Worm (Caenorhabditis elegans) whole organism, L1 larva: Measurements from ENCODE around the gene F49C12.6.

ENCODE experiments used
- C16A3.4 ChIP-seq: fragments of 150-350 bp; optimal IDR thresholded peaks from 2 replicates; lab custom pipeline; 2014; ENCODE audit warnings: missing biosample characterization, missing genetic modification characterization
- C34B4.2 ChIP-seq: sonication (generic microtip); optimal IDR thresholded peaks from 2 replicates; lab custom pipeline; 2017; ENCODE audit warnings: mild to moderate bottlenecking, missing genetic modification characterization, missing compliant biosample characterization
- F16B12.6 ChIP-seq: fragments of 150-350 bp; optimal IDR thresholded peaks from 2 replicates; lab custom pipeline; 2014; ENCODE audit warnings: missing biosample characterization, missing genetic modification characterization
- Y116A8C.19 ChIP-seq: sonication (generic microtip); optimal IDR thresholded peaks from 2 replicates; lab custom pipeline; 2016; ENCODE audit warnings: missing compliant biosample characterization, missing genetic modification characterization, borderline replicate concordance
- aly-2 ChIP-seq: fragments of 150-350 bp; optimal IDR thresholded peaks from 2 replicates; lab custom pipeline; 2014; ENCODE audit warnings: missing biosample characterization, missing genetic modification characterization
- ama-1 ChIP-seq: fragments of 150-350 bp; optimal IDR thresholded peaks from 2 replicates; lab custom pipeline; 2014
- blmp-1 ChIP-seq: fragments of 150-350 bp; optimal IDR thresholded peaks from 2 replicates; lab custom pipeline; 2014; ENCODE audit warnings: missing biosample characterization, missing genetic modification characterization
- ceh-88 ChIP-seq: fragments of 200-800 bp; sonication (Bioruptor generic); IDR thresholded peaks from 2 replicates; pipeline ENCODE4 v1.3.6; 2022; ENCODE audit warnings: missing genetic modification characterization, missing compliant biosample characterization
- ceh-90 ChIP-seq: sonication (generic microtip); optimal IDR thresholded peaks from 2 replicates; lab custom pipeline; 2016; ENCODE audit warnings: missing genetic modification characterization, missing compliant biosample characterization
- ces-1 ChIP-seq: fragments of 150-350 bp; optimal IDR thresholded peaks from 2 replicates; lab custom pipeline; 2014; ENCODE audit warnings: missing biosample characterization, missing genetic modification reagents, missing genetic modification characterization
- dpl-1 ChIP-seq, 3 experiments: fragments of 150-350 bp in 2 of 3; sonication (generic microtip) in 1 of 3; optimal IDR thresholded peaks; 2 replicates each; lab custom pipeline; 2014 to 2017; ENCODE audit warnings: missing biosample characterization in 3 of 3, missing genetic modification characterization in 3 of 3, missing genetic modification reagents in 3 of 3
- egl-13 ChIP-seq: sonication (generic microtip); optimal IDR thresholded peaks from 2 replicates; lab custom pipeline; 2016; ENCODE audit warnings: missing genotype, missing genetic modification reagents, missing genetic modification characterization, missing compliant biosample characterization
- egl-27 ChIP-seq, 2 experiments: fragments of 150-350 bp in 1 of 2; sonication (generic microtip); optimal IDR thresholded peaks; 3 replicates each; lab custom pipeline; 2017 to 2018; ENCODE audit warnings: missing biosample characterization in 2 of 2, missing genetic modification characterization in 2 of 2, missing genetic modification reagents in 2 of 2
- elt-2 ChIP-seq: sonication (generic microtip); optimal IDR thresholded peaks from 2 replicates; lab custom pipeline; 2016; ENCODE audit warnings: missing genetic modification characterization, mild to moderate bottlenecking, inconsistent platforms, missing compliant biosample characterization, missing genetic modification reagents
- fkh-8 ChIP-seq: sonication (generic microtip); optimal IDR thresholded peaks from 2 replicates; lab custom pipeline; 2016; ENCODE audit warnings: mild to moderate bottlenecking, missing genetic modification characterization, missing compliant biosample characterization
- fos-1 ChIP-seq: fragments of 150-350 bp; optimal IDR thresholded peaks from 2 replicates; lab custom pipeline; 2014; ENCODE audit warnings: missing biosample characterization, missing genetic modification characterization
- grh-1 ChIP-seq: fragments of 200-800 bp; sonication (Bioruptor generic); IDR thresholded peaks from 2 replicates; pipeline ENCODE4 v1.3.6; 2022; ENCODE audit warnings: missing genetic modification reagents, missing genetic modification characterization, missing compliant biosample characterization
- hlh-4 ChIP-seq: sonication (generic microtip); optimal IDR thresholded peaks from 2 replicates; lab custom pipeline; 2016; ENCODE audit warnings: mild to moderate bottlenecking, missing genetic modification characterization, missing compliant biosample characterization
- hpl-2 ChIP-seq: fragments of 150-350 bp; optimal IDR thresholded peaks from 2 replicates; lab custom pipeline; 2014; ENCODE audit warnings: missing biosample characterization, missing genetic modification reagents, missing genetic modification characterization
- isw-1 ChIP-seq: fragments of 200-800 bp; sonication (Bioruptor generic); IDR thresholded peaks from 2 replicates; pipeline ENCODE4 v1.3.6; 2022; ENCODE audit warnings: missing genetic modification characterization, missing compliant biosample characterization
- jun-1 ChIP-seq: fragments of 150-350 bp; optimal IDR thresholded peaks from 2 replicates; lab custom pipeline; 2014; ENCODE audit warnings: missing biosample characterization, missing genetic modification reagents, missing genetic modification characterization
- lin-14 ChIP-seq: fragments of 200-800 bp; sonication (Bioruptor generic); optimal IDR thresholded peaks from 2 replicates; lab custom pipeline; 2018; ENCODE audit warnings: mild to moderate bottlenecking, missing genetic modification characterization, moderate library complexity, missing compliant biosample characterization
- lin-15B ChIP-seq: fragments of 150-350 bp; sonication (generic microtip); optimal IDR thresholded peaks from 3 replicates; lab custom pipeline; 2014; ENCODE audit warnings: missing biosample characterization, missing genetic modification characterization
- lin-35 ChIP-seq, 2 experiments: fragments of 150-350 bp; optimal IDR thresholded peaks; 2 replicates each; lab custom pipeline; 2014; ENCODE audit warnings: missing biosample characterization in 2 of 2, missing genetic modification characterization in 2 of 2, missing genetic modification reagents in 2 of 2
- lin-39 ChIP-seq: fragments of 150-350 bp; optimal IDR thresholded peaks from 2 replicates; lab custom pipeline; 2014; ENCODE audit warnings: missing biosample characterization, missing genetic modification reagents, missing genetic modification characterization
- lsy-2 ChIP-seq, 2 experiments: fragments of 150-350 bp; optimal IDR thresholded peaks; 2 replicates each; lab custom pipeline; 2014; ENCODE audit warnings: missing biosample characterization in 2 of 2, missing genetic modification characterization in 2 of 2
- mdl-1 ChIP-seq, 2 experiments: fragments of 150-350 bp; optimal IDR thresholded peaks; 2 replicates each; lab custom pipeline; 2014 to 2017; ENCODE audit warnings: missing biosample characterization in 2 of 2, missing genetic modification characterization in 2 of 2, inconsistent platforms in 1 of 2
- mef-2 ChIP-seq: fragments of 150-350 bp; optimal IDR thresholded peaks from 2 replicates; lab custom pipeline; 2014; ENCODE audit warnings: missing biosample characterization, missing genetic modification characterization
- nhr-11 ChIP-seq: fragments of 150-350 bp; optimal IDR thresholded peaks from 2 replicates; lab custom pipeline; 2014; ENCODE audit warnings: missing biosample characterization, missing genetic modification characterization
- nhr-12 ChIP-seq: sonication (generic microtip); optimal IDR thresholded peaks from 2 replicates; lab custom pipeline; 2017; ENCODE audit warnings: missing biosample characterization, missing genetic modification characterization
- nhr-19 ChIP-seq: fragments of 200-800 bp; sonication (Bioruptor generic); conservative IDR thresholded peaks from 2 replicates; pipeline ENCODE4 v1.3.6; 2022; ENCODE audit warnings: missing genetic modification characterization, missing compliant biosample characterization
- nhr-237 ChIP-seq: fragments of 150-350 bp; optimal IDR thresholded peaks from 2 replicates; lab custom pipeline; 2014; ENCODE audit warnings: missing biosample characterization, missing genetic modification characterization
- nhr-76 ChIP-seq: sonication (generic microtip); optimal IDR thresholded peaks from 2 replicates; lab custom pipeline; 2017; ENCODE audit warnings: missing biosample characterization, missing genetic modification characterization
- nhr-77 ChIP-seq: fragments of 150-350 bp; optimal IDR thresholded peaks from 2 replicates; lab custom pipeline; 2014; ENCODE audit warnings: missing biosample characterization, missing genetic modification characterization
- nhr-84 ChIP-seq: sonication (generic microtip); optimal IDR thresholded peaks from 2 replicates; lab custom pipeline; 2017; ENCODE audit warnings: missing biosample characterization, missing genetic modification characterization
- nhr-90 ChIP-seq: sonication (generic microtip); optimal IDR thresholded peaks from 2 replicates; lab custom pipeline; 2016; ENCODE audit warnings: mild to moderate bottlenecking, missing genetic modification characterization, missing compliant biosample characterization; ENCODE audit not compliant: poor library complexity
- pag-3 ChIP-seq: sonication (generic microtip); optimal IDR thresholded peaks from 2 replicates; lab custom pipeline; 2017; ENCODE audit warnings: missing genetic modification characterization, mild to moderate bottlenecking, missing compliant biosample characterization, antibody characterized with exemption, borderline replicate concordance; ENCODE audit not compliant: insufficient read depth
- pax-3 ChIP-seq: fragments of 200-800 bp; sonication (Bioruptor generic); optimal IDR thresholded peaks from 2 replicates; lab custom pipeline; 2018; ENCODE audit warnings: mild to moderate bottlenecking, missing genetic modification characterization, moderate library complexity, missing compliant biosample characterization
- pqm-1 ChIP-seq: sonication (generic microtip); optimal IDR thresholded peaks from 3 replicates; lab custom pipeline; 2017; ENCODE audit warnings: missing biosample characterization, missing genetic modification characterization
- rnt-1 ChIP-seq: sonication (generic microtip); optimal IDR thresholded peaks from 2 replicates; lab custom pipeline; 2016; ENCODE audit warnings: mild to moderate bottlenecking, missing genetic modification characterization, moderate library complexity, missing compliant biosample characterization
- snpc-4 ChIP-seq: fragments of 150-350 bp; optimal IDR thresholded peaks from 2 replicates; lab custom pipeline; 2014; ENCODE audit warnings: missing biosample characterization, missing genetic modification characterization
- snu-23 ChIP-seq: sonication (generic microtip); optimal IDR thresholded peaks from 2 replicates; lab custom pipeline; 2016; ENCODE audit warnings: missing genetic modification characterization, missing compliant biosample characterization
- tbx-2 ChIP-seq: sonication (generic microtip); optimal IDR thresholded peaks from 2 replicates; lab custom pipeline; 2016; ENCODE audit warnings: missing genetic modification characterization, missing compliant biosample characterization
- unc-130 ChIP-seq: fragments of 150-350 bp; optimal IDR thresholded peaks from 2 replicates; lab custom pipeline; 2017; ENCODE audit warnings: missing biosample characterization, missing genetic modification characterization, inconsistent platforms
- unc-62 ChIP-seq: fragments of 150-350 bp; optimal IDR thresholded peaks from 2 replicates; lab custom pipeline; 2014; ENCODE audit warnings: missing biosample characterization, missing genetic modification reagents, missing genetic modification characterization
- unc-86 ChIP-seq: sonication (generic microtip); optimal IDR thresholded peaks from 2 replicates; lab custom pipeline; 2016; ENCODE audit warnings: missing genetic modification characterization, missing compliant biosample characterization
- zag-1 ChIP-seq: fragments of 150-350 bp; optimal IDR thresholded peaks from 2 replicates; lab custom pipeline; 2014; ENCODE audit warnings: missing biosample characterization, missing genetic modification characterization
- ztf-11 ChIP-seq, 2 experiments: sonication (generic microtip); optimal IDR thresholded peaks; 2 replicates each; lab custom pipeline; 2016 to 2017; ENCODE audit warnings: missing genetic modification characterization in 2 of 2, missing biosample characterization in 1 of 2, missing compliant biosample characterization in 1 of 2
- ztf-4 ChIP-seq: fragments of 150-350 bp; optimal IDR thresholded peaks from 2 replicates; lab custom pipeline; 2014; ENCODE audit warnings: missing biosample characterization, missing genetic modification characterization

Gene F49C12.6

ce11 chrIV:9316068-9316681 is 7.3 kb upstream of the F49C12.6 start, which contains the start of the genes F49C12.9 and rpn-7 (continued):
- no peak for TF ChIP-seq fos-1 (tag; lab: Kevin White, UChicago)
- peak; percentile 45 for TF ChIP-seq C16A3.4 (tag; lab: Kevin White, UChicago)
- no peak for TF ChIP-seq nhr-84 (tag; lab: Kevin White, UChicago)
- TF ChIP-seq nhr-90 (tag; lab: Kevin White, UChicago): no peak
- no peak for TF ChIP-seq ztf-4 (tag; lab: Kevin White, UChicago)
- TF ChIP-seq jun-1: no peak
- no peak for TF ChIP-seq egl-27 (tag; optimal IDR thresholded peaks at IDR 0.05; lab: Kevin White, UChicago)
- peak; percentile 30 to 53 for TF ChIP-seq lin-35 (GFP tag; optimal IDR thresholded peaks at IDR 0.05; lab: Kevin White, UChicago)
- no peak for TF ChIP-seq hpl-2 (GFP tag; lab: Kevin White, UChicago)
- no peak for TF ChIP-seq Y116A8C.19 (tag; lab: Kevin White, UChicago)
- TF ChIP-seq tbx-2 (tag; lab: Kevin White, UChicago): no peak
- TF ChIP-seq F16B12.6 (tag; lab: Kevin White, UChicago): no peak
- TF ChIP-seq snu-23 (GFP tag; lab: Kevin White, UChicago): peak; percentile 47
- TF ChIP-seq nhr-77 (tag; lab: Kevin White, UChicago): no peak
- peak; percentile 48 for TF ChIP-seq rnt-1 (tag; lab: Kevin White, UChicago)
- no peak for TF ChIP-seq pag-3 (tag; lab: Kevin White, UChicago)
- TF ChIP-seq ztf-11 (tag; optimal IDR thresholded peaks at IDR 0.05; lab: Kevin White, UChicago): no peak
- TF ChIP-seq ceh-88 (GFP tag; lab: Robert Waterston, UW): no peak
- TF ChIP-seq ceh-90 (tag; lab: Kevin White, UChicago): no peak
- TF ChIP-seq nhr-237 (tag; lab: Kevin White, UChicago): no peak
- TF ChIP-seq lsy-2 (tag; optimal IDR thresholded peaks at IDR 0.05; lab: Kevin White, UChicago): peak in 1 of 2 experiments; percentile 39
- TF ChIP-seq elt-2 (tag; lab: Kevin White, UChicago): peak; percentile 4
- TF ChIP-seq lin-15B (tag; lab: Kevin White, UChicago): no peak
- no peak for TF ChIP-seq unc-86 (tag; lab: Kevin White, UChicago)
- TF ChIP-seq isw-1 (GFP tag; lab: Robert Waterston, UW): no peak
- peak; percentile 25 for TF ChIP-seq blmp-1 (tag; lab: Kevin White, UChicago)
- no peak for TF ChIP-seq nhr-12 (tag; lab: Kevin White, UChicago)
- TF ChIP-seq fkh-8 (tag; lab: Kevin White, UChicago): no peak
- TF ChIP-seq C34B4.2 (tag; lab: Kevin White, UChicago): no peak
- peak; percentile 11 to 48 (median 47) for TF ChIP-seq dpl-1 (GFP tag; optimal IDR thresholded peaks at IDR 0.05; lab: Kevin White, UChicago)
- no peak for TF ChIP-seq pqm-1
- TF ChIP-seq unc-130 (tag; lab: Kevin White, UChicago): peak; percentile 61
- no peak for TF ChIP-seq ces-1 (GFP tag; lab: Kevin White, UChicago)
- no peak for TF ChIP-seq hlh-4 (tag; lab: Kevin White, UChicago)
- no peak for TF ChIP-seq nhr-76 (tag; lab: Kevin White, UChicago)
- TF ChIP-seq snpc-4 (tag; lab: Kevin White, UChicago): no peak
- peak in 1 of 2 experiments; percentile 20 for TF ChIP-seq mdl-1 (tag; optimal IDR thresholded peaks at IDR 0.05; lab: Kevin White, UChicago)
- no peak for TF ChIP-seq aly-2 (tag; lab: Kevin White, UChicago)
- TF ChIP-seq nhr-11 (tag; lab: Kevin White, UChicago): no peak
- TF ChIP-seq lin-39 (tag; lab: Kevin White, UChicago): no peak
- no peak for TF ChIP-seq pax-3
- no peak for TF ChIP-seq grh-1
- no peak for TF ChIP-seq lin-14 (GFP tag; lab: Kevin White, UChicago)
- no peak for TF ChIP-seq egl-13 (tag; lab: Kevin White, UChicago)
- TF ChIP-seq unc-62 (GFP tag; lab: Kevin White, UChicago): no peak
- no peak; the same call in 1 of the 2 replicates for TF ChIP-seq nhr-19
- no peak for TF ChIP-seq mef-2
- TF ChIP-seq zag-1: no peak
- no peak for TF ChIP-seq ama-1 (lab: Kevin White, UChicago)
